Worm (Caenorhabditis elegans) whole organism, early embryonic: ENCODE measurements around the gene gst-19.

ENCODE experiments used
- B0310.2 ChIP-seq: sonication (generic microtip); optimal IDR thresholded peaks from 2 replicates; lab custom pipeline; 2016; ENCODE audit warnings: mild to moderate bottlenecking, missing genetic modification characterization, missing compliant biosample characterization
- ceh-13 ChIP-seq: fragments of 200-800 bp; sonication (Bioruptor generic); optimal IDR thresholded peaks from 2 replicates; lab custom pipeline; 2018; ENCODE audit warnings: mild to moderate bottlenecking, missing genetic modification characterization, missing compliant biosample characterization

The gst-19 gene

DNA sequence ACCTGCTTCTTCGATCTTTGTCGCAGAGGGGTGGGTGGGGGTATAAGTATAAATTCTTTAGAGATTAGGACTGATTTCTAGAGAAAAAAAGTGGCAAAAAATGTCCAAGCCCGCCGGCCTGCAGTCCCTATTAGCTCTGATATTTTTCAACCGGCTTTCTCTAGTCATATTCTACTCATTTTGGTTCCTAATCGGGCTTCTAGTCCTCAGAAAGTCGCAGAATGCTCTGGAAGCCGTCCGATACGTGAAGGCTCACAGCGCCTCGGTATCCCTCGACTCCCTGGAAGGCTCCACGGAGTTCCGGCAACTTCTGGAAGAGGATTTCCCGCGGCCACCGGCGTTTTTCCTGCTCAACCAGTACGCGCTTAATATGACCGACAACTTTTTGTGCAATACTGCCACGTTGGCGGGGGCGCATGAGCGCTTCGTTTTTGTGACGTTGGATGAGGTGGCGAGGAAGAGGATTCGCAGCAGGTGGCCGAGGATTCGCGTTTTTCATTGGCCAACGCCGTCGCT is 41.2 kb downstream of the gst-19 start, which contains the start of gene Y48E1B.8:
Gene Y48E1B.8, plus strand, starts transcription at position 51 of the 516 bp plus-strand sequence.
- TF ChIP-seq B0310.2 (no peak), ceh-13 (GFP tag; lab: Kevin White, UChicago) (no peak)
